Fruit fly (Drosophila melanogaster) whole organism, adult: ENCODE measurements around the gene CG6770.

Experiments
- CG11617 ChIP-seq: fragments of 200-800 bp; sonication (Bioruptor generic); optimal IDR thresholded peaks from 2 replicates; lab custom pipeline; 2017; ENCODE audit warnings: mild to moderate bottlenecking, missing biosample characterization, missing genetic modification reagents, missing genetic modification characterization
- CG12768 ChIP-seq: fragments of 200-800 bp; sonication (Bioruptor generic); optimal IDR thresholded peaks from 2 replicates; lab custom pipeline; 2017; ENCODE audit warnings: missing biosample characterization, missing genetic modification characterization, mild to moderate bottlenecking, moderate library complexity, missing genetic modification reagents
- CG14711 ChIP-seq: fragments of 200-800 bp; sonication (Bioruptor generic); optimal IDR thresholded peaks from 2 replicates; lab custom pipeline; 2018; ENCODE audit warnings: missing biosample characterization, mild to moderate bottlenecking, missing genetic modification characterization, moderate library complexity
- CG1620 ChIP-seq: fragments of 200-800 bp; sonication (Bioruptor generic); optimal IDR thresholded peaks from 2 replicates; lab custom pipeline; 2016; ENCODE audit warnings: missing biosample characterization, missing genetic modification characterization
- CG7045 ChIP-seq: fragments of 200-800 bp; sonication (Bioruptor generic); optimal IDR thresholded peaks from 2 replicates; lab custom pipeline; 2017; ENCODE audit warnings: missing biosample characterization, mild to moderate bottlenecking, missing genetic modification characterization
- Crg-1 ChIP-seq: fragments of 200-800 bp; sonication (Bioruptor generic); optimal IDR thresholded peaks from 2 replicates; lab custom pipeline; 2016; ENCODE audit warnings: missing biosample characterization, missing genetic modification characterization
- Hr96 ChIP-seq: fragments of 200-800 bp; sonication (Bioruptor generic); optimal IDR thresholded peaks from 2 replicates; lab custom pipeline; 2016; ENCODE audit warnings: missing biosample characterization, missing genetic modification characterization
- cic ChIP-seq: fragments of 200-800 bp; sonication (Bioruptor generic); optimal IDR thresholded peaks from 2 replicates; lab custom pipeline; 2017; ENCODE audit warnings: missing biosample characterization, mild to moderate bottlenecking, missing genetic modification characterization, moderate library complexity
- cnc ChIP-seq, 2 experiments: fragments of >200 bp; optimal IDR thresholded peaks; 2 replicates each; lab custom pipeline; 2017
- kay ChIP-seq: fragments of 200-800 bp; sonication (Bioruptor generic); peaks from one replicate; lab custom pipeline; 2016; ENCODE audit warnings: missing biosample characterization, missing genetic modification characterization, borderline replicate concordance
- ovo ChIP-seq: fragments of 200-800 bp; sonication (Bioruptor generic); optimal IDR thresholded peaks from 2 replicates; lab custom pipeline; 2016; ENCODE audit warnings: missing biosample characterization, missing genetic modification characterization
- tj ChIP-seq: fragments of 200-800 bp; sonication (Bioruptor generic); optimal IDR thresholded peaks from 3 replicates; lab custom pipeline; 2017; ENCODE audit warnings: missing biosample characterization, mild to moderate bottlenecking, missing genetic modification characterization, moderate library complexity
- toe ChIP-seq: fragments of 200-800 bp; sonication (Bioruptor generic); optimal IDR thresholded peaks from 2 replicates; lab custom pipeline; 2016; ENCODE audit warnings: missing biosample characterization, missing genetic modification characterization

DNA sequence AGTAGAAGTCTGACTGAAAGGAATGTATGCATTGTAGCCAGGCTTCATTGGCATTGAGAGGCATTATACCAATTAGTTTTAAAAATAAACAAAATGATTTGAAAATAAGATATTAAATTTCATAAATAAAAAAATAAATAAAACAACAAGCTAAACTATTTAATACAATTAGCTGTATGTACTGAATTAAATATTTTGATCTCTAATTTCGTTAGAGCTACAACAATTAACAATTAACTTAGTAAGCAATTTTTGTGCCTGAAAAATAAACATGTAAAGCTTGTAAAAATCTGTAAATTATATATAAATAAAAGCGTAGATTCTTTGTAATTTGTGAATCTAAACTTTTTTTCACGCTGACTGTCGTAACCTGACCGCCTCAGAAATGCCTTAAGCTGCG lies 38.1 kb downstream of the CG6770 start, which contains the start of gene Rh5:
- TF ChIP-seq CG1620 (GFP tag; lab: Kevin White, UChicago) = no peak
- TF ChIP-seq kay (GFP tag; lab: Kevin White, UChicago) = peak; percentile 17
- no peak for TF ChIP-seq ovo (GFP tag; lab: Kevin White, UChicago)
- no peak for TF ChIP-seq CG12768 (GFP tag; lab: Kevin White, UChicago)
- no peak for TF ChIP-seq CG14711
- TF ChIP-seq cic (GFP tag; lab: Kevin White, UChicago) = no peak
- TF ChIP-seq CG7045 = no peak
- no peak for TF ChIP-seq tj (GFP tag; lab: Kevin White, UChicago)
- no peak for TF ChIP-seq CG11617
- TF ChIP-seq toe (GFP tag; lab: Kevin White, UChicago) = no peak
- no peak for TF ChIP-seq Hr96 (GFP tag; lab: Kevin White, UChicago)
- no peak for TF ChIP-seq cnc (optimal IDR thresholded peaks at IDR 0.05; lab: Kevin White, UChicago)
- no peak for TF ChIP-seq Crg-1 (GFP tag; lab: Kevin White, UChicago)
